Worm (Caenorhabditis elegans) whole organism, young adult: ENCODE data around the gene C26B9.1.

Source experiments
- D2030.7 ChIP-seq: fragments of 200-800 bp; sonication (Bioruptor generic); IDR thresholded peaks from 2 replicates; pipeline ENCODE4 v1.3.6; 2022; ENCODE audit warnings: missing genetic modification reagents, missing genetic modification characterization, missing compliant biosample characterization
- Y56A3A.18 ChIP-seq: fragments of 200-800 bp; sonication (Bioruptor generic); IDR thresholded peaks from 2 replicates; pipeline ENCODE4 v1.3.6; 2022; ENCODE audit warnings: missing genetic modification reagents, missing genetic modification characterization, missing compliant biosample characterization
- ama-1 ChIP-seq, 3 experiments: fragments of 150-350 bp in 1 of 3; sonication (generic microtip) in 2 of 3; optimal IDR thresholded peaks; 2 replicates each; lab custom pipeline; 2014 to 2018; ENCODE audit warnings: missing biosample characterization in 2 of 3, missing genetic modification characterization in 2 of 3, missing genetic modification reagents in 2 of 3
- dpl-1 ChIP-seq: fragments of 150-350 bp; optimal IDR thresholded peaks from 2 replicates; lab custom pipeline; 2014; ENCODE audit warnings: missing biosample characterization, missing genetic modification reagents, missing genetic modification characterization
- egl-18 ChIP-seq: fragments of 200-800 bp; sonication (Bioruptor generic); IDR thresholded peaks from 2 replicates; pipeline ENCODE4 v1.3.6; 2022; ENCODE audit warnings: missing genetic modification reagents, missing genetic modification characterization, missing compliant biosample characterization
- hmg-1.2 ChIP-seq: fragments of 200-800 bp; sonication (Bioruptor generic); IDR thresholded peaks from 2 replicates; pipeline ENCODE4 v1.3.6; 2022; ENCODE audit warnings: missing genetic modification reagents, missing genetic modification characterization, missing compliant biosample characterization
- lir-1 ChIP-seq: fragments of 200-800 bp; sonication (Bioruptor generic); conservative IDR thresholded peaks from 2 replicates; pipeline ENCODE4 v1.3.6; 2022; ENCODE audit warnings: missing genetic modification reagents, missing genetic modification characterization, missing compliant biosample characterization
- madf-3 ChIP-seq: fragments of 200-800 bp; sonication (Bioruptor generic); IDR thresholded peaks from 2 replicates; pipeline ENCODE4 v1.3.6; 2022; ENCODE audit warnings: missing genetic modification reagents, missing genetic modification characterization, missing compliant biosample characterization
- madf-6 ChIP-seq: fragments of 200-800 bp; sonication (Bioruptor generic); IDR thresholded peaks from 2 replicates; pipeline ENCODE4 v1.3.6; 2022; ENCODE audit warnings: missing genetic modification reagents, missing genetic modification characterization, missing compliant biosample characterization
- mcd-1 ChIP-seq: fragments of 200-800 bp; sonication (Bioruptor generic); IDR thresholded peaks from 2 replicates; pipeline ENCODE4 v1.3.6; 2022; ENCODE audit warnings: missing genetic modification reagents, missing genetic modification characterization, missing compliant biosample characterization
- nfya-1 ChIP-seq: sonication (generic microtip); optimal IDR thresholded peaks from 2 replicates; lab custom pipeline; 2017; ENCODE audit warnings: antibody characterized with exemption, missing compliant biosample characterization, missing genetic modification characterization, borderline replicate concordance; ENCODE audit not compliant: insufficient read depth
- snpc-1.1 ChIP-seq: sonication (generic microtip); optimal IDR thresholded peaks from 2 replicates; lab custom pipeline; 2017; ENCODE audit warnings: missing genetic modification characterization, mild to moderate bottlenecking, missing compliant biosample characterization, antibody characterized with exemption, moderate library complexity, missing genotype, missing genetic modification reagents; ENCODE audit not compliant: insufficient read depth
- tbp1 ChIP-seq: fragments of 200-800 bp; sonication (Bioruptor generic); optimal IDR thresholded peaks from 2 replicates; lab custom pipeline; 2018; ENCODE audit warnings: mild to moderate bottlenecking, missing genetic modification characterization, missing compliant biosample characterization
- ztf-28 ChIP-seq: fragments of 200-800 bp; sonication (Bioruptor generic); IDR thresholded peaks from 2 replicates; pipeline ENCODE4 v1.3.6; 2022; ENCODE audit warnings: missing genetic modification reagents, missing genetic modification characterization, missing compliant biosample characterization

- no peak for TF ChIP-seq madf-3
- TF ChIP-seq ztf-28, result no peak
- no peak for TF ChIP-seq egl-18 (GFP tag; lab: Robert Waterston, UW)
- TF ChIP-seq mcd-1 (GFP tag; lab: Robert Waterston, UW), result no peak
- no peak for TF ChIP-seq nfya-1 (tag; lab: Kevin White, UChicago)
- no peak for TF ChIP-seq D2030.7
- no peak for TF ChIP-seq Y56A3A.18 (GFP tag; lab: Robert Waterston, UW)
- TF ChIP-seq lir-1 (GFP tag; lab: Robert Waterston, UW), result no peak
- no peak for TF ChIP-seq madf-6
- TF ChIP-seq ama-1 (optimal IDR thresholded peaks at IDR 0.05; lab: Kevin White, UChicago), result no peak
- TF ChIP-seq ama-1 (GFP tag; optimal IDR thresholded peaks at IDR 0.05; lab: Kevin White, UChicago), result no peak
- TF ChIP-seq tbp1 (GFP tag; lab: Kevin White, UChicago), result no peak
- TF ChIP-seq snpc-1.1, result no peak
- no peak for TF ChIP-seq dpl-1 (GFP tag; lab: Kevin White, UChicago)
- TF ChIP-seq hmg-1.2, result no peak
These were observed 19.8 kb downstream of the C26B9.1 start, which contains the start of gene chtl-1 for ce11 chrX:5364222-5364621.
